Worm (Caenorhabditis elegans): ENCODE data around the gene hlh-12.
A peak's percentile ranks its signal among the peaks of the same experiment; 100 is the strongest.

hlh-12 gene

ce11 chrIV:8431567-8432458 lies 47.4 kb downstream of the hlh-12 start (continued):
- no peak for TF ChIP-seq elt-1 (tag; optimal IDR thresholded peaks at IDR 0.05)
- TF ChIP-seq unc-62 (GFP tag; optimal IDR thresholded peaks at IDR 0.05) = peak; percentile 72
- TF ChIP-seq nhr-11 (tag; optimal IDR thresholded peaks at IDR 0.05) = no peak
- no peak for TF ChIP-seq nhr-12 (tag; optimal IDR thresholded peaks at IDR 0.05)
- TF ChIP-seq ceh-82 (tag; optimal IDR thresholded peaks at IDR 0.05) = peak; percentile 31
- TF ChIP-seq ceh-9 (tag; optimal IDR thresholded peaks at IDR 0.05) = no peak
- peak; percentile 78 for TF ChIP-seq nhr-23 (tag; optimal IDR thresholded peaks at IDR 0.05)
- TF ChIP-seq ceh-16 (tag; optimal IDR thresholded peaks at IDR 0.05) = peak; percentile 21
- TF ChIP-seq egl-5 (tag; optimal IDR thresholded peaks at IDR 0.05) = no peak
- no peak for TF ChIP-seq unc-39 (tag; optimal IDR thresholded peaks at IDR 0.05)
- TF ChIP-seq fkh-10 (GFP tag; optimal IDR thresholded peaks at IDR 0.05) = no peak
- no peak for TF ChIP-seq hmg-11 (tag; optimal IDR thresholded peaks at IDR 0.05)
- peak; percentile 64 for TF ChIP-seq skn-1 (tag; optimal IDR thresholded peaks at IDR 0.05)
- TF ChIP-seq daf-12 (tag; optimal IDR thresholded peaks at IDR 0.05) = no peak
- peak; percentile 57 for TF ChIP-seq tbx-2 (tag; optimal IDR thresholded peaks at IDR 0.05)
- TF ChIP-seq nhr-76 (tag; optimal IDR thresholded peaks at IDR 0.05) = no peak
- TF ChIP-seq lin-39 (tag; optimal IDR thresholded peaks at IDR 0.05) = peak; percentile 78

All from whole organism, L3 larva.